Fruit fly (Drosophila melanogaster): ENCODE results near the gene PolZ2.

dm6 chr3R:5622406-5622752 is 33.7 kb downstream of the PolZ2 start:
- TF ChIP-seq CG12391 (tag; optimal IDR thresholded peaks at IDR 0.05) (no peak), grn (GFP tag; optimal IDR thresholded peaks at IDR 0.05) (no peak), wdn (GFP tag; IDR thresholded peaks at IDR 0.05) (no peak), dan (GFP tag; IDR thresholded peaks at IDR 0.05) (no peak), Sry-δ (GFP tag; optimal IDR thresholded peaks at IDR 0.05) (no peak)

All from whole organism, embryonic.